Worm (Caenorhabditis elegans) whole organism, young adult: ENCODE results near the gene pid-5.

ENCODE experiments used
- K12H6.12 ChIP-seq: fragments of 200-800 bp; sonication (Bioruptor generic); optimal IDR thresholded peaks from 2 replicates; lab custom pipeline; 2018; ENCODE audit warnings: mild to moderate bottlenecking, missing genetic modification characterization, missing compliant biosample characterization
- tlf-1 ChIP-seq: fragments of 200-800 bp; sonication (Bioruptor generic); optimal IDR thresholded peaks from 2 replicates; lab custom pipeline; 2018; ENCODE audit warnings: mild to moderate bottlenecking, missing genetic modification characterization, missing compliant biosample characterization

DNA sequence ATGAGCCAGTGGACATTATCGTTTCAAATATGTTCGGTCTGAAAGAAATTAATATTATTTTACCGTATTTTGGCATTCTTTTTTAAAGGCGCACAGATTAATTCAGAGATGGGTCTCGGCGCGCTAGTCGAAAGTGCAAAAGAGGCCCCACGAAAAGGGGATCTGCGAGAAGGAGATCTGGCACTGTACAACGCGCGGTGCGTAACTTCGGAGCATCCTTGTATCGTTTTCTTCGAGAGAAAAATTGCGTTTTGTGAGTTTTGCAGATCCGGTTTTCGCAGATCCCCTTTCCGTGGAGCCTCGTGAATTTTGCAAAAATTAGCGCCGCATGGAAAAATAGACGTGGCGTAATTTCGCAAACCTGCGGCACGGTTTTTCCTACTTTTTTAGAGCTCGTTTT, 6.0 kb downstream of the pid-5 start:
- no peak for TF ChIP-seq K12H6.12 (tag; lab: Kevin White, UChicago)
- TF ChIP-seq tlf-1 = no peak
